Worm (Caenorhabditis elegans) whole organism, young adult: ENCODE results near the gene F56D6.14.
A peak's percentile ranks its signal among the peaks of the same experiment; 100 is the strongest.

Experiments used
- B0261.1 ChIP-seq: sonication (generic microtip); optimal IDR thresholded peaks from 2 replicates; lab custom pipeline; 2016; ENCODE audit warnings: mild to moderate bottlenecking, missing genetic modification characterization, moderate library complexity, missing compliant biosample characterization
- D2030.7 ChIP-seq: fragments of 200-800 bp; sonication (Bioruptor generic); IDR thresholded peaks from 2 replicates; pipeline ENCODE4 v1.3.6; 2022; ENCODE audit warnings: missing genetic modification reagents, missing genetic modification characterization, missing compliant biosample characterization
- F10E7.11 ChIP-seq: sonication (generic microtip); optimal IDR thresholded peaks from 2 replicates; lab custom pipeline; 2017; ENCODE audit warnings: mild to moderate bottlenecking, missing genetic modification characterization, moderate library complexity, missing compliant biosample characterization
- F33H1.4 ChIP-seq: fragments of 200-800 bp; sonication (Bioruptor generic); IDR thresholded peaks from 2 replicates; pipeline ENCODE4 v1.3.6; 2022; ENCODE audit warnings: missing genetic modification reagents, missing genetic modification characterization, missing compliant biosample characterization
- F39B2.1 ChIP-seq: fragments of 200-800 bp; sonication (Bioruptor generic); IDR thresholded peaks from 2 replicates; pipeline ENCODE4 v1.3.6; 2022; ENCODE audit warnings: missing genetic modification reagents, missing genetic modification characterization, missing compliant biosample characterization
- F57A8.1 ChIP-seq: fragments of 200-800 bp; sonication (Bioruptor generic); optimal IDR thresholded peaks from 2 replicates; lab custom pipeline; 2018; ENCODE audit warnings: mild to moderate bottlenecking, missing genetic modification characterization, moderate library complexity, missing compliant biosample characterization
- K12H6.12 ChIP-seq: fragments of 200-800 bp; sonication (Bioruptor generic); optimal IDR thresholded peaks from 2 replicates; lab custom pipeline; 2018; ENCODE audit warnings: mild to moderate bottlenecking, missing genetic modification characterization, missing compliant biosample characterization
- T26A5.8 ChIP-seq: sonication (generic microtip); optimal IDR thresholded peaks from 2 replicates; lab custom pipeline; 2016; ENCODE audit warnings: missing genetic modification characterization, missing compliant biosample characterization
- Y53G8AR.9 ChIP-seq: fragments of 200-800 bp; sonication (Bioruptor generic); conservative IDR thresholded peaks from 2 replicates; pipeline ENCODE4 v1.3.6; 2022; ENCODE audit warnings: missing genetic modification reagents, missing genetic modification characterization, missing compliant biosample characterization
- ZK185.1 ChIP-seq: sonication (generic microtip); optimal IDR thresholded peaks from 2 replicates; lab custom pipeline; 2016; ENCODE audit warnings: mild to moderate bottlenecking, missing genetic modification characterization, missing compliant biosample characterization; ENCODE audit not compliant: poor library complexity, severe bottlenecking
- ama-1 ChIP-seq, 3 experiments: fragments of 150-350 bp in 1 of 3; sonication (generic microtip) in 2 of 3; optimal IDR thresholded peaks; 2 replicates each; lab custom pipeline; 2014 to 2018; ENCODE audit warnings: missing biosample characterization in 2 of 3, missing genetic modification characterization in 2 of 3, missing genetic modification reagents in 2 of 3
- attf-3 ChIP-seq: fragments of 200-800 bp; sonication (Bioruptor generic); conservative IDR thresholded peaks from 2 replicates; pipeline ENCODE4 v1.3.6; 2022; ENCODE audit warnings: missing genetic modification reagents, missing genetic modification characterization, missing compliant biosample characterization
- attf-5 ChIP-seq: fragments of 200-800 bp; sonication (Bioruptor generic); optimal IDR thresholded peaks from 2 replicates; lab custom pipeline; 2018; ENCODE audit warnings: mild to moderate bottlenecking, missing genetic modification characterization, missing compliant biosample characterization
- cebp-1 ChIP-seq, 2 experiments: fragments of 200-800 bp in 1 of 2; sonication (Bioruptor generic) in 1 of 2; sonication (generic microtip) in 1 of 2; IDR thresholded peaks in 1 of 2; optimal IDR thresholded peaks in 1 of 2; 2 replicates each; pipeline versions ENCODE4 v1.3.6 to Lab custom; 2017 to 2022; ENCODE audit warnings: missing compliant biosample characterization in 2 of 2, missing genetic modification characterization in 2 of 2, mild to moderate bottlenecking in 1 of 2, missing genetic modification reagents in 1 of 2, moderate library complexity in 1 of 2
- cebp-2 ChIP-seq: fragments of 200-800 bp; sonication (Bioruptor generic); IDR thresholded peaks from 2 replicates; pipeline ENCODE4 v1.3.6; 2022; ENCODE audit warnings: missing genetic modification characterization, missing compliant biosample characterization
- chd-7 ChIP-seq: sonication (generic microtip); optimal IDR thresholded peaks from 2 replicates; lab custom pipeline; 2016; ENCODE audit warnings: mild to moderate bottlenecking, missing genetic modification characterization, moderate library complexity, missing compliant biosample characterization
- dox-1 ChIP-seq: fragments of 200-800 bp; sonication (Bioruptor generic); IDR thresholded peaks from 2 replicates; pipeline ENCODE4 v1.3.6; 2022; ENCODE audit warnings: missing genetic modification reagents, missing genetic modification characterization, missing compliant biosample characterization
- egl-18 ChIP-seq: fragments of 200-800 bp; sonication (Bioruptor generic); IDR thresholded peaks from 2 replicates; pipeline ENCODE4 v1.3.6; 2022; ENCODE audit warnings: missing genetic modification reagents, missing genetic modification characterization, missing compliant biosample characterization
- egrh-3 ChIP-seq: fragments of 200-800 bp; sonication (Bioruptor generic); IDR thresholded peaks from 2 replicates; pipeline ENCODE4 v1.3.6; 2022; ENCODE audit warnings: missing genetic modification reagents, missing genetic modification characterization, missing compliant biosample characterization
- ekl-4 ChIP-seq: fragments of 200-800 bp; sonication (Bioruptor generic); IDR thresholded peaks from 2 replicates; pipeline ENCODE4 v1.3.6; 2022; ENCODE audit warnings: missing genetic modification reagents, missing genetic modification characterization, missing compliant biosample characterization
- hmg-1.2 ChIP-seq: fragments of 200-800 bp; sonication (Bioruptor generic); IDR thresholded peaks from 2 replicates; pipeline ENCODE4 v1.3.6; 2022; ENCODE audit warnings: missing genetic modification reagents, missing genetic modification characterization, missing compliant biosample characterization
- let-607 ChIP-seq, 2 experiments: fragments of 200-800 bp in 1 of 2; sonication (Bioruptor generic) in 1 of 2; sonication (generic microtip) in 1 of 2; optimal IDR thresholded peaks; 2 replicates each; lab custom pipeline; 2016 to 2018; ENCODE audit warnings: mild to moderate bottlenecking in 2 of 2, missing compliant biosample characterization in 2 of 2, missing genetic modification characterization in 2 of 2, moderate library complexity in 2 of 2, missing genotype in 1 of 2
- lin-35 ChIP-seq, 3 experiments: fragments of 150-350 bp in 2 of 3; sonication (generic microtip) in 1 of 3; optimal IDR thresholded peaks; 2 replicates each; lab custom pipeline; 2014 to 2018; ENCODE audit warnings: missing biosample characterization in 3 of 3, missing genetic modification characterization in 3 of 3, missing genetic modification reagents in 3 of 3
- lin-40 ChIP-seq: sonication (generic microtip); optimal IDR thresholded peaks from 2 replicates; lab custom pipeline; 2016; ENCODE audit warnings: missing genetic modification characterization, mild to moderate bottlenecking, missing compliant biosample characterization, missing genotype, missing genetic modification reagents
- mes-4 ChIP-seq: sonication (generic microtip); optimal IDR thresholded peaks from 2 replicates; lab custom pipeline; 2016; ENCODE audit warnings: missing genotype, missing genetic modification characterization, missing compliant biosample characterization
- nfyb-1 ChIP-seq: fragments of 200-800 bp; sonication (Bioruptor generic); IDR thresholded peaks from 2 replicates; pipeline ENCODE4 v1.3.6; 2022; ENCODE audit warnings: missing genetic modification reagents, missing genetic modification characterization, missing compliant biosample characterization
- nhr-120 ChIP-seq: fragments of 200-800 bp; sonication (Bioruptor generic); IDR thresholded peaks from 2 replicates; pipeline ENCODE4 v1.3.6; 2022; ENCODE audit warnings: missing genetic modification characterization, missing compliant biosample characterization
- nhr-179 ChIP-seq: sonication (generic microtip); optimal IDR thresholded peaks from 2 replicates; lab custom pipeline; 2016; ENCODE audit warnings: mild to moderate bottlenecking, missing genetic modification characterization, missing compliant biosample characterization
- nhr-80 ChIP-seq: sonication (generic microtip); optimal IDR thresholded peaks from 2 replicates; lab custom pipeline; 2016; ENCODE audit warnings: missing genetic modification characterization, missing compliant biosample characterization
- rec-8 ChIP-seq, 2 experiments: sonication (generic microtip); optimal IDR thresholded peaks; 2 replicates each; lab custom pipeline; 2016; ENCODE audit warnings: mild to moderate bottlenecking in 2 of 2, missing genetic modification characterization in 2 of 2, missing genetic modification reagents in 2 of 2, missing genotype in 2 of 2, missing biosample characterization in 1 of 2, missing compliant biosample characterization in 1 of 2, moderate library complexity in 1 of 2
- sdz-38 ChIP-seq: sonication (generic microtip); optimal IDR thresholded peaks from 2 replicates; lab custom pipeline; 2016; ENCODE audit warnings: missing genotype, missing genetic modification characterization, missing compliant biosample characterization
- xnd-1 ChIP-seq: sonication (generic microtip); optimal IDR thresholded peaks from 2 replicates; lab custom pipeline; 2016; ENCODE audit warnings: missing genotype, missing genetic modification reagents, missing genetic modification characterization, missing compliant biosample characterization
- zfh-2 ChIP-seq: fragments of 200-800 bp; sonication (Bioruptor generic); conservative IDR thresholded peaks from 2 replicates; pipeline ENCODE4 v1.3.6; 2022; ENCODE audit warnings: missing genetic modification reagents, missing genetic modification characterization, missing compliant biosample characterization
- zim-3 ChIP-seq: sonication (generic microtip); optimal IDR thresholded peaks from 2 replicates; lab custom pipeline; 2017; ENCODE audit warnings: mild to moderate bottlenecking, missing genetic modification characterization, moderate library complexity, missing compliant biosample characterization
- ztf-22 ChIP-seq: fragments of 200-800 bp; sonication (Bioruptor generic); optimal IDR thresholded peaks from 2 replicates; lab custom pipeline; 2018; ENCODE audit warnings: mild to moderate bottlenecking, missing genetic modification characterization, moderate library complexity, missing compliant biosample characterization
- ztf-3 ChIP-seq: fragments of 200-800 bp; sonication (Bioruptor generic); optimal IDR thresholded peaks from 2 replicates; lab custom pipeline; 2018; ENCODE audit warnings: mild to moderate bottlenecking, missing genetic modification characterization, missing compliant biosample characterization

F56D6.14 gene

DNA sequence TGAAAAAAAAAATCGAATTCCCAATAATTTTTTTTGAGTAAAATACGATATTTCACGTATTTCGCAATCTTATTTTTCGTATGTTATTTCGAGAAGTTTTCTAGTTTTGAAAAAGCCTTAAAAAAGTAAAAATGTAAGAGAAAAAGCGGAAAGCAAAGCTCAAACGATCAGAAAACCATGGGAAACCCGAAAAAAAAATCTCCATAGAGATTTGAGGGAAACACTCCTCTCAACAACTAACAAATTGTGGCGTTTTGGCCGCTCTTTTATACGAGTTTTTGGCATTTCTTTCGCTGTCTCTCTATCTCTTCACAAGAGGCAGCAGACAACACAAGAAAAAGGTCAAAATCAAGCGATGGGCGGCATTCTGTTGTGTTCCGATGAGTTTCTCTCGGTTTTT, 43.1 kb upstream of the F56D6.14 start (continued):
- no peak for TF ChIP-seq let-607 (tag; optimal IDR thresholded peaks at IDR 0.05; lab: Kevin White, UChicago)
- TF ChIP-seq ama-1 (optimal IDR thresholded peaks at IDR 0.05; lab: Kevin White, UChicago): peak; percentile 58
- TF ChIP-seq ama-1 (GFP tag; optimal IDR thresholded peaks at IDR 0.05; lab: Kevin White, UChicago): no peak
- TF ChIP-seq rec-8 (tag; optimal IDR thresholded peaks at IDR 0.05; lab: Kevin White, UChicago): no peak
- 0 out of 2 replicates have a peak, but pooled peaks have one; percentile 21 for TF ChIP-seq zfh-2 (GFP tag; lab: Robert Waterston, UW)
- TF ChIP-seq K12H6.12: peak; percentile 34
- no peak; the same call in 1 of the 2 replicates for TF ChIP-seq hmg-1.2 (GFP tag; lab: Robert Waterston, UW)
- no peak for TF ChIP-seq egl-18 (GFP tag; lab: Robert Waterston, UW)

DNA sequence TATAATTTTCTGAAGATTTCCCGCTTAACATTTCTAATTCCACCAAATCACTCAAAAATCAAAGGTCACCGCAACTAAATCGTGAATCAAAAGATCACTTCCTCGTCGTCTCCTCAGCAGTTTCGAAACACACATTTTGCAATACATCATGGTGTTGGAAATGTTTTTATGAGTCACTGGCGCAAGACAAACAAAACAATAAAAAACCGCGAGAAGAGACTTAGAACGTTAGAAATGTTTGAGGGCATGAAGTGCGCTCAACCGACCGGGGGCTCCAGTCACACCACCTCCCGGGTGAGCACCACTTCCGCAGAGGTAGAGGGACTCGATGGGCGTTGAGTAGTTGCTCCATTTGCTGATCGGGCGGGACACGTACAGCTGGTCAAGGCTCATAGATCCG, 42.2 kb upstream of the F56D6.14 start:
- TF ChIP-seq zfh-2 (GFP tag; lab: Robert Waterston, UW): peak; percentile 89
- peak; percentile 84 for TF ChIP-seq cebp-1 (GFP tag; IDR thresholded peaks at IDR 0.05; lab: Robert Waterston, UW)
- peak; percentile 92 for TF ChIP-seq cebp-1 (tag; optimal IDR thresholded peaks at IDR 0.05; lab: Kevin White, UChicago)
- peak; percentile 24; the same call in 1 of the 2 replicates for TF ChIP-seq egrh-3
- TF ChIP-seq nfyb-1: peak; percentile 34; the same call in 1 of the 2 replicates
- TF ChIP-seq ekl-4: no peak
- peak; percentile 39 for TF ChIP-seq nhr-80 (tag; lab: Kevin White, UChicago)
- TF ChIP-seq Y53G8AR.9: 0 out of 2 replicates have a peak, but pooled peaks have one; percentile 19
- TF ChIP-seq B0261.1 (tag; lab: Kevin White, UChicago): no peak
- no peak for TF ChIP-seq ZK185.1
- TF ChIP-seq zim-3 (tag; lab: Kevin White, UChicago): no peak
- TF ChIP-seq hmg-1.2 (GFP tag; lab: Robert Waterston, UW): peak; percentile 39; the same call in 1 of the 2 replicates
- TF ChIP-seq F57A8.1 (GFP tag; lab: Kevin White, UChicago): no peak
- TF ChIP-seq attf-5 (GFP tag; lab: Kevin White, UChicago): peak; percentile 5
- no peak for TF ChIP-seq sdz-38 (tag; lab: Kevin White, UChicago)
- TF ChIP-seq lin-35 (GFP tag; optimal IDR thresholded peaks at IDR 0.05; lab: Kevin White, UChicago): peak in 1 of 3 experiments; percentile 37
- TF ChIP-seq mes-4: no peak
- peak; percentile 49 for TF ChIP-seq dox-1
- TF ChIP-seq cebp-2 (GFP tag; lab: Robert Waterston, UW): no peak
- TF ChIP-seq chd-7 (tag; lab: Kevin White, UChicago): no peak
- TF ChIP-seq, all 124 proteins: peak for 10

DNA sequence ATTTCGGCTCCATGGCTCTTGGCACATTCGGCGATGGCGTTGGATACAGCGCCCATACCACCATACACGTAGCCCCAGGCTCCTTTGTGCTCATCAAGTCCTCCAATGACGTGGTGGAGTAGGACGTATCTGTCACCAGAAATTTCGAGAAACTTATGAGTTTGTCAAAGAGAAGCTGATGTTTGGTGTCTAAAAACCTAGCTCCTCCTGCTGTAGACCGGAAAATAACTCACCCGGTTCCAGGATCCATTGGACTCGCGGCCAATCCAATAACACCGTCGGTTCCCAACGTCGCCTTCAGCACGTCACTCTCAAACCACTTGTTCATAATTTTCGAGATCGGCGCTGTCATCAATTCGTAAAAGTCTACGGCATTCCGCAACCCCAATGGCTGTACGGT, 40.5 kb upstream of the F56D6.14 start:
- no peak for TF ChIP-seq lin-40 (tag; lab: Kevin White, UChicago)
- no peak for TF ChIP-seq ztf-22 (GFP tag; lab: Kevin White, UChicago)
- no peak for TF ChIP-seq nhr-120 (GFP tag; lab: Robert Waterston, UW)

DNA sequence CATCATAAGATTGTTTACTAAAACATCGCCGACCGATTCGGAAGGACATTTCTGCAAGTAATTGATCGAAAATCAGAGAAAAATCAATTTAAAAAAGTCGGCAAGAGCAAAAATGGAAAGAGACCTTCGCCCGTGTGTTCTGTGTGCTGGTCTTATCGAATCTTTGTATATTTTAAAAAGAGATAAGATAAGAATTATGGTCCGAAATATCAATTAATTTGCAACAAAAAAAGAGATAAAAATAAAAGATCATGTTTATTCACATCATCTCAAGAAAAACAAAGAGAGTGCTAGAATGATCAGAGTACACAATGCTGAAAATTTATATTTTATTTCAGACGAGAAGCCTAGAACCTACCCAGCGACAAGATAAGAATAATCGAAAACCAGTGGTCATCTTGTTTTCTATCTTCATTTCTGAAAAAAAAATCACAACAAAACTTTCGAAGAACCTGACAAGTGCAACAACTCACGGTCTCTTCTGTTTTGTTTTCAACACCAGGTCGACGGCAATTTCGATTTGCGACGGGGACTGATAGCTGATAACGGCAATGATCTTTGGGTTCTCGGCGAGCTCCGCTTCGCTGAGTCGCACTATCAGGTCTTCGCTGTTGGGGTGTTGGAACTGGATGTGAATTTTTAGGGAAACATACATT, 39.1 kb upstream of the F56D6.14 start, which contains the start of gene F37C4.6:
Gene F37C4.6 (minus strand): TSS at position 51 of the 656 bp plus-strand sequence.
- TF ChIP-seq F33H1.4 (no peak), nhr-80 (tag; lab: Kevin White, UChicago) (peak; percentile 76)

DNA sequence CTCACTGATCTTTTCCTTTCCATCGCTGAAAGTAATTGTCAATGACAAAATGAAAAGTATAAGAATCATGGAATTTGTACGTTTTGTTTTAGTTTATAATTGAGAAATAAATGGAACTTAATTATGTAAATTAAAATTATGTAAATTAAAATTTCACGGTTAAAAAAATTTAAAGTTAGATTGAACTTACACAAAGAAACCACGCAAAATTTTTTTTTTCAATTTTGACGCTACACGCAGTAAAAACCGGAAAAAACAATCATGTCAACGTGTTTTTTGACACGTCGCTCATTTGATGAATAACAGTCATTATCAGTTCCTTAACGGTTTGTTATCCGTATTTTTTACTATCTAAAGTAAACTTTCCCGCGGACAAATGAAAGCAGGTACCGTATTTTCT, 36.4 kb upstream of the F56D6.14 start, which contains the start of the genes F37C4.8 and oac-23:
Gene F37C4.8 (minus strand): TSS at position 101 of the 400 bp plus-strand sequence.
Gene oac-23 (plus strand): TSS at position 323 of the 400 bp plus-strand sequence.
- TF ChIP-seq F10E7.11 (tag; lab: Kevin White, UChicago): no peak
- TF ChIP-seq ama-1 (optimal IDR thresholded peaks at IDR 0.05; lab: Kevin White, UChicago): no peak
- TF ChIP-seq ama-1 (GFP tag; optimal IDR thresholded peaks at IDR 0.05; lab: Kevin White, UChicago): no peak
- no peak for TF ChIP-seq D2030.7 (GFP tag; lab: Robert Waterston, UW)
- TF ChIP-seq attf-3 (GFP tag; lab: Robert Waterston, UW): no peak
- no peak for TF ChIP-seq nhr-179 (tag; lab: Kevin White, UChicago)
- TF ChIP-seq xnd-1 (tag; lab: Kevin White, UChicago): no peak
- no peak for TF ChIP-seq F39B2.1 (GFP tag; lab: Robert Waterston, UW)
- TF ChIP-seq dox-1: no peak
- TF ChIP-seq T26A5.8 (tag; lab: Kevin White, UChicago): no peak
- no peak for TF ChIP-seq ztf-3 (GFP tag; lab: Kevin White, UChicago)
- TF ChIP-seq, all 124 proteins: peak for 0
